Worm (Caenorhabditis elegans): ENCODE results near the gene Y51H4A.938.

DNA sequence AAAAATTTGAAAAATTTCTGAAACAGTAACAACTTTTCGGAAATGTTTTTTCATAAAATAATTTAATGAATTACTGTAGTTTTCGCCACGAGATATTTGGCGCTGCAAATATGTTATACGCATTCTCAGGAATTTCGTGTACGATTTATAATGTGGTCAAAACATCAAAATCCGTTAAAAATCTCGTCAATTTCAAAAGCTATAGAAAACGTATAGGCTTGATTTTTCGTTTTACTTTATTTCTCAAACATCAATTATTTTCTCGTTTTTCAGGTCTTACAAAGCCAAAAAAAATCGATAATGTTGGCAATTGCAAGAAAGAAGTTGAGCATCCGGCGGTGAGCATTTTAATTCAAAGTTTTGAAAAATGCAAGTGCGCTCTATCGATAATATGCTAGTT lies 38.0 kb upstream of the Y51H4A.938 start, which contains the start of gene dlc-4:
- TF ChIP-seq fkh-10 (GFP tag; optimal IDR thresholded peaks at IDR 0.05) (no peak), lin-13 (GFP tag; optimal IDR thresholded peaks at IDR 0.05) (no peak), sptf-1 (tag; optimal IDR thresholded peaks at IDR 0.05) (no peak)
